Worm (Caenorhabditis elegans): Measurements from ENCODE around the gene F02C12.1.

DNA sequence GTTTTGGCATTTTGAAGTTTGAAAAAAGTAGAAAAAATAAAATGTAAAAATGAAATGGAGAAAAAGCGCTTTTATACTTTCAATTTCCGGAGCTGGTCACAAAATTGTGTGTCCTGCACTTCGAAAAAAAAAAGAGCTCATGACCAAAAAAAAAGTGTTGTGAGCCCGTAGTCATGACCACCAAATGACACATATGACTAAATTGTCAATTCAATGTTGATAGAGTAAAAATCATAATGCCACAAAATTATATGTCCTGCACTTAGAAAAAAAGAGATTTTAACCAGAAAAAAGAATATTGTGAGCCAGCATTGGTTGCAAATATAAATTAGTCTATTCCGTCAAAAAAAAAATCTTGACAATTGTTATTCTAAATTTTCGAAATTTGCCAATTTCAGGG, 2.7 kb upstream of the F02C12.1 start, which contains the start of gene F02C12.2:
- TF ChIP-seq drap-1 (GFP tag; optimal IDR thresholded peaks at IDR 0.05) (no peak), nhr-12 (tag; optimal IDR thresholded peaks at IDR 0.05) (no peak), flh-1 (GFP tag; optimal IDR thresholded peaks at IDR 0.05) (no peak), lin-13 (tag; optimal IDR thresholded peaks at IDR 0.05) (no peak), snpc-4 (tag; optimal IDR thresholded peaks at IDR 0.05) (no peak), unc-62 (GFP tag; optimal IDR thresholded peaks at IDR 0.05) (no peak), elt-3 (tag; optimal IDR thresholded peaks at IDR 0.05) (no peak), lsy-2 (tag; optimal IDR thresholded peaks at IDR 0.05) (no peak), sem-2 (GFP tag; optimal IDR thresholded peaks at IDR 0.05) (no peak), unc-39 (tag; optimal IDR thresholded peaks at IDR 0.05) (no peak), mep-1 (tag; optimal IDR thresholded peaks at IDR 0.05) (no peak), ces-1 (GFP tag; optimal IDR thresholded peaks at IDR 0.05) (no peak)
